Fruit fly (Drosophila melanogaster): ENCODE results near the gene sc.

The sc gene

DNA sequence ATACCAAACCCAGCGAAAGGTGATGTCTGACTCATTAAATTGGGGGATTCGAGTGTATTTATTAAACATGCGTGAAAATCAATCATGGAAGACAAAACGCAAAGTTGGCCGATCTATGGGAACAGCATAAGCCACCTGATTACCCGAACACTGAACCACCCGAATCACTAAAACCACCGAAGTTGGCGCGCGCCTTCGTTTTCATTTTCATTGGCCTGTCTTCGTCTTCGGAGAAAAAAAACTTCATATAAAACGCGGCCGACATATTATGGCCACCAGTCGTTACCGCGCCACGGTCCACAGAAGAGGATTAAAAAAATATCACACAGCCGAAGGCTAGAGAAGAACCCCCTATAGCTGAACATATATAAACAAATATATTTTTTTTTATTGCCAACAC lies 39.6 kb upstream of the sc start, which contains the start of gene y:
TSS of gene y (plus strand) at position 278 of the 400 bp plus-strand sequence.
- TF ChIP-seq Crg-1 (GFP tag; optimal IDR thresholded peaks at IDR 0.05), result no peak

DNA sequence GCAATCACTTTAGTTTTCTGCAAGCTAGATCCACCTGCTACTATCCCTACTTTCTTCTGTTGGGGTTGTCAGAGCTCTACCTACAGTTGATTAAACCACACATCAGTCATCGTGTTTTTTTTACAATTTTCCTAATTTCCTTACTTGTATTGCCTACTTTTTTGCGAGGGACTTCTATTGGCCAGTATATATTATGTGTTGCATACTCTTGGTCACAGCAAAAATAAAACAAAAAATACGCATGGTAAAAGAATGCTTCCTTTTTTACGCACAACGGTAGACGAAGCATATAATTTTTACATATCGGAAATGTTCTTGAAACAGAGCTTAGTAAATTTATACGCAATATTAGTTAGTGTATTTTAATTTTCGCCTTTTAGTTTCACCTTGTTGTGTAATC lies 34.4 kb upstream of the sc start:
- TF ChIP-seq kay (GFP tag; ENCODE audit: borderline replicate concordance), result no peak
- TF ChIP-seq bab1 (GFP tag; optimal IDR thresholded peaks at IDR 0.05), result peak; percentile 47

DNA sequence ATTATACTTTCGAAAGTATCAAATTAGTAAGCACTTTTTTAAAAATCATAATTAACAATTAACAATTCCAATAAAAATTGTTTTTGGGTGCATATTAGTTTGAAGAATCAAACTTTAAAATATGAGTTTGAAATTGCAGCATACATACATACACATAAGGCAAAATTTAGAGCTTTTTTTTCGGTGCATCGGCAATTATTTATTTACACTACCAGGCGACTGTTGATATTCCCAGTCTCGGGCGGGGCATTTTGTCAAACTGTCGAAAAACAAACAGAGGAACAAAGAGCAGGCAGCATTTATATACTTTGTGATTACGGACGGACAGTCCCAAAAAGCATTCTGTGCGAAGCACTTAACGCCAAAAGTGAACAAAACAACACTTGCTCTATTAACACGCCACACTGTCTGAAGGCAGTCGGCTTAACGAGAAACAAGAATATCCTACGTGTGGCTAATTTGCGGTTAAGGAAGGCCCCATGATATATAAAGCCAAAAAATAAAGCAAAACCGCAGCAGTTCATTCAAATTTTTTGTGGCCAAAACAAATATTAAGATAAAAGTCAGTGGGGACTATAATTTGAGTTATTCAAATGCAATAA lies 33.7 kb upstream of the sc start:
- TF ChIP-seq bab1 (GFP tag; optimal IDR thresholded peaks at IDR 0.05) (no peak), cic (GFP tag; optimal IDR thresholded peaks at IDR 0.05) (no peak), Crg-1 (GFP tag; optimal IDR thresholded peaks at IDR 0.05) (no peak), CG1620 (GFP tag; optimal IDR thresholded peaks at IDR 0.05) (no peak), CG14711 (tag; optimal IDR thresholded peaks at IDR 0.05) (no peak), ovo (GFP tag; optimal IDR thresholded peaks at IDR 0.05) (no peak), toe (GFP tag; optimal IDR thresholded peaks at IDR 0.05) (no peak)

dm6 chrX:364006-364405 lies 31.9 kb upstream of the sc start:
- no peak for TF ChIP-seq bab1 (GFP tag; optimal IDR thresholded peaks at IDR 0.05)
- TF ChIP-seq Clk (GFP tag; optimal IDR thresholded peaks at IDR 0.05), result no peak
- TF ChIP-seq pad (GFP tag; optimal IDR thresholded peaks at IDR 0.05), result no peak
- no peak for TF ChIP-seq cic (GFP tag; optimal IDR thresholded peaks at IDR 0.05)
- no peak for TF ChIP-seq toe (GFP tag; optimal IDR thresholded peaks at IDR 0.05)
- TF ChIP-seq cnc (optimal IDR thresholded peaks at IDR 0.05), result no peak
- TF ChIP-seq ovo (GFP tag; optimal IDR thresholded peaks at IDR 0.05), result no peak

DNA sequence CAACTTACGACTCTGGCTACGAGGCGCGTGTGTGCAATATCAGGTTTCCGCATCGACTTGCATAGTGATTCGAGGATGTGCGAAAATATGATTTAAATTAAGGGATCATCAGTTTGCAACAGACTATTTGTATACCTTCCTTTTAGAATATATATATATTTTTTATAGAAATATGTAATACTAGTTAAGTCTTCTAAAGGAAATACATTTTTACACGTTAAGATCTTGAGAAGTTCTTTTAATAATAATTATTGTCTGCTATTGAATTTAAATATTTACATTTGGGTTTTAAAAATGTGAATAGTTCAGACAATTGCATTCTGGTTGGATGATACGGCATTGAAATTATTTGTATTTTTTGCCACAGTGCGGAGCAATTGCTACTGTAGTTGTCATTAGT lies 29.0 kb upstream of the sc start:
- TF ChIP-seq CG11617 (GFP tag; optimal IDR thresholded peaks at IDR 0.05) (no peak), cic (GFP tag; optimal IDR thresholded peaks at IDR 0.05) (no peak), Crg-1 (GFP tag; optimal IDR thresholded peaks at IDR 0.05) (no peak), CG7101 (tag; optimal IDR thresholded peaks at IDR 0.05) (no peak), kay (GFP tag; ENCODE audit: borderline replicate concordance) (no peak), Mnt (GFP tag; optimal IDR thresholded peaks at IDR 0.05) (no peak), CG5204 (GFP tag; optimal IDR thresholded peaks at IDR 0.05) (no peak), CG14711 (tag; optimal IDR thresholded peaks at IDR 0.05) (no peak)

- TF ChIP-seq pad (GFP tag; optimal IDR thresholded peaks at IDR 0.05) (no peak), CG33017 (tag; optimal IDR thresholded peaks at IDR 0.05) (no peak), Crg-1 (GFP tag; optimal IDR thresholded peaks at IDR 0.05) (no peak), CG1620 (GFP tag; optimal IDR thresholded peaks at IDR 0.05) (no peak), kay (GFP tag; ENCODE audit: borderline replicate concordance) (no peak), CG7101 (tag; optimal IDR thresholded peaks at IDR 0.05) (no peak), ovo (GFP tag; optimal IDR thresholded peaks at IDR 0.05) (no peak), cnc (optimal IDR thresholded peaks at IDR 0.05) (no peak), bab1 (GFP tag; optimal IDR thresholded peaks at IDR 0.05) (no peak), tj (GFP tag; optimal IDR thresholded peaks at IDR 0.05) (no peak), cic (GFP tag; optimal IDR thresholded peaks at IDR 0.05) (no peak), toe (GFP tag; optimal IDR thresholded peaks at IDR 0.05) (no peak)
Observed at dm6 chrX:369645-370174, 26.1 kb upstream of the sc start, which contains the start of gene ac. ac (plus strand) TSS chrX:370031.

- TF ChIP-seq ovo (GFP tag; optimal IDR thresholded peaks at IDR 0.05) (no peak), tj (GFP tag; optimal IDR thresholded peaks at IDR 0.05) (no peak), cic (GFP tag; optimal IDR thresholded peaks at IDR 0.05) (no peak), CG7101 (tag; optimal IDR thresholded peaks at IDR 0.05) (no peak), bab1 (GFP tag; optimal IDR thresholded peaks at IDR 0.05) (no peak), kay (GFP tag; ENCODE audit: borderline replicate concordance) (no peak), toe (GFP tag; optimal IDR thresholded peaks at IDR 0.05) (no peak), pad (GFP tag; optimal IDR thresholded peaks at IDR 0.05) (no peak)
Observed at dm6 chrX:377388-377787, 18.5 kb upstream of the sc start.

dm6 chrX:378341-378740 lies 17.5 kb upstream of the sc start:
- TF ChIP-seq cic (GFP tag; optimal IDR thresholded peaks at IDR 0.05) (no peak), tj (GFP tag; optimal IDR thresholded peaks at IDR 0.05) (no peak), cnc (optimal IDR thresholded peaks at IDR 0.05) (no peak), CG14711 (tag; optimal IDR thresholded peaks at IDR 0.05) (no peak)

- TF ChIP-seq tj (GFP tag; optimal IDR thresholded peaks at IDR 0.05) (no peak), CG7045 (GFP tag; optimal IDR thresholded peaks at IDR 0.05) (no peak), CG11617 (GFP tag; optimal IDR thresholded peaks at IDR 0.05) (no peak), CG33017 (tag; optimal IDR thresholded peaks at IDR 0.05) (no peak), bab1 (GFP tag; optimal IDR thresholded peaks at IDR 0.05) (no peak), CG5204 (GFP tag; optimal IDR thresholded peaks at IDR 0.05) (no peak), kay (GFP tag; ENCODE audit: borderline replicate concordance) (no peak), Hr96 (GFP tag; optimal IDR thresholded peaks at IDR 0.05) (no peak), pad (GFP tag; optimal IDR thresholded peaks at IDR 0.05) (no peak), CG1620 (GFP tag; optimal IDR thresholded peaks at IDR 0.05) (no peak), toe (GFP tag; optimal IDR thresholded peaks at IDR 0.05) (no peak), CG14711 (tag; optimal IDR thresholded peaks at IDR 0.05) (no peak), cic (GFP tag; optimal IDR thresholded peaks at IDR 0.05) (no peak), Clk (GFP tag; optimal IDR thresholded peaks at IDR 0.05) (no peak), ovo (GFP tag; optimal IDR thresholded peaks at IDR 0.05) (no peak)
Observed at dm6 chrX:379527-379926, 16.3 kb upstream of the sc start.
